Worm (Caenorhabditis elegans) whole organism, L2 larva: Measurements from ENCODE around the gene srw-67.

Source experiments
- ZK546.5 ChIP-seq: sonication (generic microtip); optimal IDR thresholded peaks from 2 replicates; lab custom pipeline; 2017; ENCODE audit warnings: missing biosample characterization, missing genetic modification characterization
- ceh-16 ChIP-seq: fragments of 150-350 bp; optimal IDR thresholded peaks from 2 replicates; lab custom pipeline; 2014; ENCODE audit warnings: missing biosample characterization, missing genetic modification characterization
- ceh-82 ChIP-seq: fragments of 150-350 bp; optimal IDR thresholded peaks from 2 replicates; lab custom pipeline; 2014; ENCODE audit warnings: missing biosample characterization, missing genetic modification characterization
- dmd-4 ChIP-seq: sonication (generic microtip); optimal IDR thresholded peaks from 2 replicates; lab custom pipeline; 2017; ENCODE audit warnings: missing biosample characterization, missing genetic modification characterization
- egl-27 ChIP-seq: sonication (generic microtip); optimal IDR thresholded peaks from 3 replicates; lab custom pipeline; 2017; ENCODE audit warnings: missing biosample characterization, missing genetic modification reagents, missing genetic modification characterization
- elt-3 ChIP-seq: sonication (generic microtip); optimal IDR thresholded peaks from 2 replicates; lab custom pipeline; 2017; ENCODE audit warnings: missing biosample characterization, missing genetic modification characterization
- lsy-2 ChIP-seq, 2 experiments: fragments of 150-350 bp in 1 of 2; sonication (generic microtip) in 1 of 2; optimal IDR thresholded peaks; 2 replicates each; lab custom pipeline; 2014 to 2017; ENCODE audit warnings: missing biosample characterization in 2 of 2, missing genetic modification characterization in 2 of 2
- mab-5 ChIP-seq: fragments of 150-350 bp; optimal IDR thresholded peaks from 2 replicates; lab custom pipeline; 2014; ENCODE audit warnings: missing biosample characterization, missing genetic modification characterization
- mdl-1 ChIP-seq, 2 experiments: fragments of 150-350 bp in 1 of 2; sonication (generic microtip) in 1 of 2; optimal IDR thresholded peaks; 2 replicates each; lab custom pipeline; 2017; ENCODE audit warnings: missing biosample characterization in 2 of 2, missing genetic modification characterization in 2 of 2
- nhr-10 ChIP-seq: sonication (generic microtip); optimal IDR thresholded peaks from 2 replicates; lab custom pipeline; 2017; ENCODE audit warnings: missing biosample characterization, missing genetic modification characterization
- nhr-25 ChIP-seq: fragments of 150-350 bp; sonication (generic microtip); optimal IDR thresholded peaks from 3 replicates; lab custom pipeline; 2014; ENCODE audit warnings: missing biosample characterization, missing genetic modification characterization
- peb-1 ChIP-seq: fragments of 150-350 bp; optimal IDR thresholded peaks from 2 replicates; lab custom pipeline; 2014; ENCODE audit warnings: missing biosample characterization, missing genetic modification characterization
- unc-55 ChIP-seq: fragments of 150-350 bp; sonication (generic microtip); optimal IDR thresholded peaks from 3 replicates; lab custom pipeline; 2014; ENCODE audit warnings: missing biosample characterization, missing genetic modification reagents, missing genetic modification characterization
- unc-62 ChIP-seq: fragments of 150-350 bp; optimal IDR thresholded peaks from 2 replicates; lab custom pipeline; 2014; ENCODE audit warnings: missing biosample characterization, missing genetic modification reagents, missing genetic modification characterization

DNA sequence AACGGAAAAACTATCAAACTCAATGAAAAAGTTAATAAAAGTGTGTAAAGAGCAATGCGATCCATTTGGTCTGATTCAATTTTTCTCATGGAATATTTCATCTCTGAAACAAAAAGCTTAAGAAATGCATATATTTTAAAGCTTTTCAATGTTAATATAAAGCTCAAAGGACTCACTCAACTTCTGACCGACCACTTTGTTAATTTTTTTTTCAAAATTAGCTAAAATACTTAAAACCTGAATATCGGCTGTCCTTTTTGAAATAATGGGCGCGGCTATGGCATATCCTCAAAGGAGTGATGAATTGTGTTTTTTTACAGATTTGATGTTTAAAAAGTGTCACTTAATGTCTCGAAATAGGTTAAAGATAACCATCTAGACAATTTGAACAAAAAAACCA lies 27.7 kb upstream of the srw-67 start, which contains the start of gene C02H6.1:
- TF ChIP-seq lsy-2 (tag; optimal IDR thresholded peaks at IDR 0.05; lab: Kevin White, UChicago) = no peak
- no peak for TF ChIP-seq unc-55
- TF ChIP-seq nhr-10 (tag; lab: Kevin White, UChicago) = no peak
- TF ChIP-seq dmd-4 (tag; lab: Kevin White, UChicago) = no peak
- TF ChIP-seq mdl-1 (tag; optimal IDR thresholded peaks at IDR 0.05; lab: Kevin White, UChicago) = no peak
- no peak for TF ChIP-seq ceh-82 (tag; lab: Kevin White, UChicago)
- TF ChIP-seq peb-1 = no peak
- TF ChIP-seq ZK546.5 (tag; lab: Kevin White, UChicago) = no peak
- TF ChIP-seq nhr-25 (tag; lab: Kevin White, UChicago) = no peak
- no peak for TF ChIP-seq ceh-16 (tag; lab: Kevin White, UChicago)
- TF ChIP-seq unc-62 (GFP tag; lab: Kevin White, UChicago) = no peak
- no peak for TF ChIP-seq elt-3 (tag; lab: Kevin White, UChicago)
- TF ChIP-seq mab-5 (tag; lab: Kevin White, UChicago) = no peak
- TF ChIP-seq egl-27 (tag; lab: Kevin White, UChicago) = no peak
